Fruit fly (Drosophila melanogaster) whole organism, embryonic: ENCODE data around the gene Eig71Ec.

Source experiments
- Ada2b ChIP-seq: fragments of 200-800 bp; sonication (Bioruptor generic); IDR thresholded peaks from 2 replicates; pipeline ENCODE4 v1.3.6; 2022; ENCODE audit warnings: missing biosample characterization, missing genetic modification characterization
- B-H2 ChIP-seq: fragments of 200-800 bp; sonication (Bioruptor generic); optimal IDR thresholded peaks from 2 replicates; lab custom pipeline; 2018; ENCODE audit warnings: missing biosample characterization, mild to moderate bottlenecking, missing genetic modification characterization
- Bdp1 ChIP-seq: fragments of 200-800 bp; sonication (Bioruptor generic); optimal IDR thresholded peaks from 3 replicates; lab custom pipeline; 2016; ENCODE audit warnings: missing biosample characterization, missing genetic modification characterization
- Bteb2 ChIP-seq: fragments of 200-800 bp; sonication (Bioruptor generic); optimal IDR thresholded peaks from 2 replicates; lab custom pipeline; 2016; ENCODE audit warnings: missing biosample characterization, missing genetic modification characterization
- CG12236 ChIP-seq: fragments of 200-800 bp; sonication (Bioruptor generic); optimal IDR thresholded peaks from 2 replicates; lab custom pipeline; 2016; ENCODE audit warnings: missing biosample characterization, missing genetic modification characterization
- CG12769 ChIP-seq: fragments of 200-800 bp; sonication (Bioruptor generic); optimal IDR thresholded peaks from 2 replicates; lab custom pipeline; 2019; ENCODE audit warnings: missing biosample characterization, mild to moderate bottlenecking, missing genetic modification characterization, moderate library complexity
- CG1603 ChIP-seq: fragments of 200-800 bp; sonication (Bioruptor generic); optimal IDR thresholded peaks from 2 replicates; lab custom pipeline; 2019; ENCODE audit warnings: missing biosample characterization, mild to moderate bottlenecking, missing genetic modification characterization, moderate library complexity
- CG17328 ChIP-seq: fragments of 200-800 bp; sonication (Bioruptor generic); IDR thresholded peaks from 2 replicates; pipeline ENCODE4 v1.3.6; 2022; ENCODE audit warnings: missing biosample characterization, missing genetic modification characterization
- CG32532 ChIP-seq: fragments of 200-800 bp; sonication (Bioruptor generic); IDR thresholded peaks from 2 replicates; pipeline ENCODE4 v1.3.6; 2022; ENCODE audit warnings: missing biosample characterization, missing genetic modification characterization
- CG34224 ChIP-seq: fragments of 200-800 bp; sonication (Bioruptor generic); IDR thresholded peaks from 3 replicates; pipeline ENCODE4 v1.3.6; 2022; ENCODE audit warnings: missing biosample characterization, missing genetic modification characterization; ENCODE audit not compliant: partially characterized antibody
- CG4424 ChIP-seq: fragments of 200-800 bp; sonication (Bioruptor generic); optimal IDR thresholded peaks from 3 replicates; lab custom pipeline; 2016; ENCODE audit warnings: missing biosample characterization, missing genetic modification characterization
- CG6683 ChIP-seq: fragments of 200-800 bp; sonication (Bioruptor generic); optimal IDR thresholded peaks from 2 replicates; lab custom pipeline; 2017; ENCODE audit warnings: missing biosample characterization, mild to moderate bottlenecking, missing genetic modification characterization, missing genetic modification reagents
- CG7556 ChIP-seq: fragments of 200-800 bp; sonication (Bioruptor generic); optimal IDR thresholded peaks from 2 replicates; lab custom pipeline; 2017; ENCODE audit warnings: missing biosample characterization, mild to moderate bottlenecking, missing genetic modification characterization
- CG8478 ChIP-seq: fragments of >200 bp; optimal IDR thresholded peaks from 2 replicates; lab custom pipeline; 2018
- CG9215 ChIP-seq: fragments of 200-800 bp; sonication (Bioruptor generic); IDR thresholded peaks from 2 replicates; pipeline ENCODE4 v1.3.6; 2022; ENCODE audit warnings: missing biosample characterization, missing genetic modification characterization
- CG9437 ChIP-seq: fragments of 200-800 bp; sonication (Bioruptor generic); optimal IDR thresholded peaks from 2 replicates; lab custom pipeline; 2018; ENCODE audit warnings: missing biosample characterization, mild to moderate bottlenecking, missing genetic modification characterization
- CG9609 ChIP-seq: fragments of 200-800 bp; sonication (Bioruptor generic); optimal IDR thresholded peaks from 3 replicates; lab custom pipeline; 2016; ENCODE audit warnings: missing biosample characterization, missing genetic modification characterization
- CG9727 ChIP-seq: fragments of 200-800 bp; sonication (Bioruptor generic); optimal IDR thresholded peaks from 3 replicates; lab custom pipeline; 2017; ENCODE audit warnings: missing biosample characterization, mild to moderate bottlenecking, missing genetic modification characterization
- E2f1 ChIP-seq: fragments of 200-800 bp; sonication (Bioruptor generic); IDR thresholded peaks from 2 replicates; pipeline ENCODE4 v1.3.6; 2022; ENCODE audit warnings: missing biosample characterization, missing genetic modification characterization
- ERR ChIP-seq: fragments of 200-800 bp; sonication (Bioruptor generic); optimal IDR thresholded peaks from 2 replicates; lab custom pipeline; 2016; ENCODE audit warnings: missing biosample characterization, missing genetic modification characterization
- Fer2 ChIP-seq: fragments of 200-800 bp; sonication (Bioruptor generic); optimal IDR thresholded peaks from 2 replicates; lab custom pipeline; 2018; ENCODE audit warnings: missing biosample characterization, mild to moderate bottlenecking, missing genetic modification characterization, moderate library complexity
- Hmr ChIP-seq: fragments of 200-800 bp; sonication (Bioruptor generic); optimal IDR thresholded peaks from 3 replicates; lab custom pipeline; 2017; ENCODE audit warnings: mild to moderate bottlenecking, missing biosample characterization, missing genetic modification reagents, missing genetic modification characterization
- Kr ChIP-seq: fragments of 200-800 bp; sonication (Bioruptor generic); optimal IDR thresholded peaks from 2 replicates; lab custom pipeline; 2017; ENCODE audit warnings: missing biosample characterization, mild to moderate bottlenecking, missing genetic modification characterization
- Mad ChIP-seq: fragments of 200-800 bp; sonication (Bioruptor generic); optimal IDR thresholded peaks from 2 replicates; lab custom pipeline; 2016; ENCODE audit warnings: missing biosample characterization, missing genetic modification characterization
- Myb ChIP-seq: fragments of 200-800 bp; sonication (Bioruptor generic); optimal IDR thresholded peaks from 2 replicates; lab custom pipeline; 2016; ENCODE audit warnings: missing biosample characterization, missing genetic modification characterization
- NfI ChIP-seq: fragments of 200-800 bp; sonication (Bioruptor generic); optimal IDR thresholded peaks from 3 replicates; lab custom pipeline; 2018; ENCODE audit warnings: missing biosample characterization, mild to moderate bottlenecking, missing genetic modification characterization, moderate library complexity
- Oaz ChIP-seq: fragments of 200-800 bp; sonication (Bioruptor generic); IDR thresholded peaks from 2 replicates; pipeline ENCODE4 v1.3.6; 2022; ENCODE audit warnings: missing biosample characterization, missing genetic modification characterization
- Sin3A ChIP-seq: fragments of >200 bp; optimal IDR thresholded peaks from 2 replicates; lab custom pipeline; 2018
- Stat92E ChIP-seq, 3 experiments: fragments of >200 bp in 2 of 3; fragments of 200-800 bp in 1 of 3; sonication (Bioruptor generic) in 1 of 3; optimal IDR thresholded peaks; 2 replicates each; lab custom pipeline; 2017 to 2019; ENCODE audit warnings: missing biosample characterization in 3 of 3, missing genetic modification characterization in 3 of 3, mild to moderate bottlenecking in 1 of 3, moderate library complexity in 1 of 3
- ab ChIP-seq: fragments of 200-800 bp; sonication (Bioruptor generic); optimal IDR thresholded peaks from 2 replicates; lab custom pipeline; 2016; ENCODE audit warnings: missing biosample characterization, missing genetic modification characterization
- ac ChIP-seq: fragments of 200-800 bp; sonication (Bioruptor generic); optimal IDR thresholded peaks from 3 replicates; lab custom pipeline; 2017; ENCODE audit warnings: missing biosample characterization, mild to moderate bottlenecking, missing genetic modification characterization
- bowl ChIP-seq: fragments of 200-800 bp; sonication (Bioruptor generic); IDR thresholded peaks from 2 replicates; pipeline ENCODE4 v1.3.6; 2022; ENCODE audit warnings: missing biosample characterization, missing genetic modification characterization
- ci ChIP-seq: fragments of 200-800 bp; sonication (Bioruptor generic); IDR thresholded peaks from 3 replicates; pipeline ENCODE4 v1.3.6; 2022; ENCODE audit warnings: missing biosample characterization, missing genetic modification characterization
- crol ChIP-seq: fragments of 200-800 bp; sonication (Bioruptor generic); IDR thresholded peaks from 2 replicates; pipeline ENCODE4 v1.3.6; 2022; ENCODE audit warnings: missing biosample characterization, missing genetic modification characterization
- cwo ChIP-seq: fragments of 200-800 bp; sonication (Bioruptor generic); optimal IDR thresholded peaks from 3 replicates; lab custom pipeline; 2017; ENCODE audit warnings: missing biosample characterization, missing genetic modification characterization, mild to moderate bottlenecking, moderate library complexity, missing genetic modification reagents
- en ChIP-seq: fragments of 200-800 bp; sonication (Bioruptor generic); optimal IDR thresholded peaks from 2 replicates; lab custom pipeline; 2016; ENCODE audit warnings: missing biosample characterization, missing genetic modification characterization
- fd64A ChIP-seq: fragments of 200-800 bp; sonication (Bioruptor generic); optimal IDR thresholded peaks from 3 replicates; lab custom pipeline; 2018; ENCODE audit warnings: missing biosample characterization, mild to moderate bottlenecking, missing genetic modification characterization
- grau ChIP-seq: fragments of 200-800 bp; optimal IDR thresholded peaks from 3 replicates; lab custom pipeline; 2019; ENCODE audit warnings: missing biosample characterization, mild to moderate bottlenecking, missing genetic modification characterization, moderate library complexity
- h ChIP-seq: fragments of >200 bp; optimal IDR thresholded peaks from 2 replicates; lab custom pipeline; 2017
- hth ChIP-seq: fragments of >200 bp; optimal IDR thresholded peaks from 2 replicates; lab custom pipeline; 2017; ENCODE audit warnings: inconsistent platforms
- jigr1 ChIP-seq: fragments of 200-800 bp; sonication (Bioruptor generic); IDR thresholded peaks from 3 replicates; pipeline ENCODE4 v1.3.6; 2022; ENCODE audit warnings: missing biosample characterization, missing genetic modification characterization
- lbe ChIP-seq: fragments of 200-800 bp; sonication (Bioruptor generic); optimal IDR thresholded peaks from 2 replicates; lab custom pipeline; 2016; ENCODE audit warnings: missing biosample characterization, mild to moderate bottlenecking, missing genetic modification characterization
- mld ChIP-seq: fragments of 200-800 bp; sonication (Bioruptor generic); IDR thresholded peaks from 3 replicates; pipeline ENCODE4 v1.3.6; 2022; ENCODE audit warnings: missing biosample characterization, missing genetic modification characterization; ENCODE audit not compliant: partially characterized antibody
- pho ChIP-seq: fragments of 200-800 bp; sonication (Bioruptor generic); optimal IDR thresholded peaks from 2 replicates; lab custom pipeline; 2016; ENCODE audit warnings: missing biosample characterization, missing genetic modification characterization
- slbo ChIP-seq: fragments of 200-800 bp; sonication (Bioruptor generic); IDR thresholded peaks from 2 replicates; pipeline ENCODE4 v1.3.6; 2022; ENCODE audit warnings: missing biosample characterization, missing genetic modification characterization
- sna ChIP-seq: fragments of 200-800 bp; sonication (Bioruptor generic); IDR thresholded peaks from 2 replicates; pipeline ENCODE4 v1.3.6; 2022; ENCODE audit warnings: missing biosample characterization, missing genetic modification characterization; ENCODE audit not compliant: partially characterized antibody
- tio ChIP-seq: fragments of 200-800 bp; sonication (Bioruptor generic); optimal IDR thresholded peaks from 2 replicates; lab custom pipeline; 2017; ENCODE audit warnings: missing biosample characterization, missing genetic modification characterization, inconsistent platforms
- toy ChIP-seq: fragments of 200-800 bp; sonication (Bioruptor generic); IDR thresholded peaks from 2 replicates; pipeline ENCODE4 v1.3.6; 2022; ENCODE audit warnings: missing biosample characterization, missing genetic modification characterization
- trem ChIP-seq: fragments of 200-800 bp; optimal IDR thresholded peaks from 3 replicates; lab custom pipeline; 2019; ENCODE audit warnings: missing biosample characterization, mild to moderate bottlenecking, missing genetic modification characterization, moderate library complexity
- tx ChIP-seq: fragments of 200-800 bp; sonication (Bioruptor generic); optimal IDR thresholded peaks from 2 replicates; lab custom pipeline; 2016; ENCODE audit warnings: missing biosample characterization, missing genetic modification characterization
- yki ChIP-seq: fragments of >200 bp; optimal IDR thresholded peaks from 3 replicates; lab custom pipeline; 2018

Eig71Ec gene

dm6 chr3L:15625676-15626414 lies 26.2 kb downstream of the Eig71Ec start (continued):
- TF ChIP-seq fd64A (GFP tag; lab: Kevin White, UChicago): peak; percentile 80
- TF ChIP-seq Sin3A (lab: Kevin White, UChicago): no peak
- no peak for TF ChIP-seq CG12769
- TF ChIP-seq Kr (GFP tag; lab: Kevin White, UChicago): no peak
- TF ChIP-seq B-H2 (GFP tag; lab: Kevin White, UChicago): peak; percentile 44
- TF ChIP-seq Hmr (GFP tag; lab: Kevin White, UChicago): peak; percentile 88
- TF ChIP-seq crol: no peak; the same call in 1 of the 2 replicates
- TF ChIP-seq en (GFP tag; lab: Kevin White, UChicago): no peak
- peak; percentile 5 for TF ChIP-seq yki
- TF ChIP-seq CG12236 (GFP tag; lab: Kevin White, UChicago): no peak
- TF ChIP-seq Myb: peak; percentile 16
- TF ChIP-seq CG9437: peak; percentile 94
- TF ChIP-seq Bdp1 (GFP tag; lab: Kevin White, UChicago): no peak
- TF ChIP-seq sna (GFP tag; lab: Robert Waterston, UW): no peak
- peak; percentile 87 for TF ChIP-seq CG9215 (GFP tag; lab: Robert Waterston, UW)
- peak; percentile 92 for TF ChIP-seq CG9727 (GFP tag; lab: Kevin White, UChicago)
- TF ChIP-seq trem (tag; lab: Kevin White, UChicago): peak; percentile 90
- TF ChIP-seq hth (lab: Kevin White, UChicago): no peak
- TF ChIP-seq tx (GFP tag; lab: Kevin White, UChicago): no peak
- TF ChIP-seq CG17328: peak; percentile 74
- TF ChIP-seq CG6683 (GFP tag; lab: Kevin White, UChicago): peak; percentile 84
- TF ChIP-seq ci (GFP tag; lab: Robert Waterston, UW): peak; percentile 72
- TF ChIP-seq lbe: no peak
- no peak for TF ChIP-seq ac (GFP tag; lab: Kevin White, UChicago)
- peak; percentile 38 for TF ChIP-seq CG1603 (tag; lab: Kevin White, UChicago)
- no peak for TF ChIP-seq mld (GFP tag; lab: Robert Waterston, UW)
- peak; percentile 93 for TF ChIP-seq CG4424 (GFP tag; lab: Kevin White, UChicago)
- TF ChIP-seq Oaz (GFP tag; lab: Robert Waterston, UW): peak; percentile 66
- TF ChIP-seq CG8478 (lab: Kevin White, UChicago): no peak
- TF ChIP-seq slbo (GFP tag; lab: Robert Waterston, UW): peak; percentile 87
- no peak for TF ChIP-seq ab (GFP tag; lab: Kevin White, UChicago)
- peak; percentile 83; the same call in 2 of the 3 replicates for TF ChIP-seq jigr1 (GFP tag; lab: Robert Waterston, UW)
- peak; percentile 91 for TF ChIP-seq tio (GFP tag; lab: Kevin White, UChicago)
- TF ChIP-seq CG34224: no peak
- 0 out of 2 replicates have a peak, but pooled peaks have one; percentile 11 for TF ChIP-seq bowl (GFP tag; lab: Robert Waterston, UW)
- peak; percentile 37; the same call in 1 of the 2 replicates for TF ChIP-seq toy (GFP tag; lab: Robert Waterston, UW)
- TF ChIP-seq Ada2b (GFP tag; lab: Robert Waterston, UW): peak; percentile 83
- peak; percentile 2 for TF ChIP-seq Mad (GFP tag; lab: Kevin White, UChicago)
- TF ChIP-seq NfI (GFP tag; lab: Kevin White, UChicago): peak; percentile 85
- no peak for TF ChIP-seq pho (GFP tag; lab: Kevin White, UChicago)
- no peak for TF ChIP-seq h
- TF ChIP-seq Stat92E (GFP tag; optimal IDR thresholded peaks at IDR 0.05; lab: Kevin White, UChicago): peak in 1 of 3 experiments; percentile 74
- TF ChIP-seq CG7556 (GFP tag; lab: Kevin White, UChicago): peak; percentile 95
- peak; percentile 72 for TF ChIP-seq Fer2 (tag; lab: Kevin White, UChicago)
- TF ChIP-seq CG9609 (GFP tag; lab: Kevin White, UChicago): peak; percentile 22
- peak; percentile 83 for TF ChIP-seq E2f1
- peak; percentile 28 for TF ChIP-seq Bteb2 (GFP tag; lab: Kevin White, UChicago)
- no peak for TF ChIP-seq ERR
- peak; percentile 88 for TF ChIP-seq cwo (GFP tag; lab: Kevin White, UChicago)
- TF ChIP-seq grau (tag; lab: Kevin White, UChicago): peak; percentile 94
- TF ChIP-seq CG32532 (GFP tag; lab: Robert Waterston, UW): peak; percentile 88
